Worm (Caenorhabditis elegans) whole organism, L4/young adult: ENCODE data around the gene hlh-3.

Experiments used
- W03F9.2 ChIP-seq: fragments of 150-350 bp; optimal IDR thresholded peaks from 2 replicates; lab custom pipeline; 2014; ENCODE audit warnings: missing biosample characterization, missing genetic modification characterization
- him-1 ChIP-seq: sonication (generic microtip); optimal IDR thresholded peaks from 2 replicates; lab custom pipeline; 2016; ENCODE audit warnings: missing genotype, missing genetic modification reagents, missing genetic modification characterization, missing compliant biosample characterization

ce11 chrII:9042059-9042458 is 44.3 kb upstream of the hlh-3 start:
- TF ChIP-seq W03F9.2 (tag; lab: Kevin White, UChicago) (no peak), him-1 (tag; lab: Kevin White, UChicago) (no peak)
